Worm (Caenorhabditis elegans) whole organism, L1 larva: ENCODE data around the gene asd-1.

Source experiments
- C34B4.2 ChIP-seq: sonication (generic microtip); optimal IDR thresholded peaks from 2 replicates; lab custom pipeline; 2017; ENCODE audit warnings: mild to moderate bottlenecking, missing genetic modification characterization, missing compliant biosample characterization
- F16B12.6 ChIP-seq: fragments of 150-350 bp; optimal IDR thresholded peaks from 2 replicates; lab custom pipeline; 2014; ENCODE audit warnings: missing biosample characterization, missing genetic modification characterization
- ceh-63 ChIP-seq: fragments of 200-800 bp; sonication (Bioruptor generic); optimal IDR thresholded peaks from 2 replicates; lab custom pipeline; 2018; ENCODE audit warnings: mild to moderate bottlenecking, missing genetic modification characterization, missing compliant biosample characterization
- ceh-88 ChIP-seq: fragments of 200-800 bp; sonication (Bioruptor generic); IDR thresholded peaks from 2 replicates; pipeline ENCODE4 v1.3.6; 2022; ENCODE audit warnings: missing genetic modification characterization, missing compliant biosample characterization
- ces-1 ChIP-seq: fragments of 150-350 bp; optimal IDR thresholded peaks from 2 replicates; lab custom pipeline; 2014; ENCODE audit warnings: missing biosample characterization, missing genetic modification reagents, missing genetic modification characterization
- dpl-1 ChIP-seq, 3 experiments: fragments of 150-350 bp in 2 of 3; sonication (generic microtip) in 1 of 3; optimal IDR thresholded peaks; 2 replicates each; lab custom pipeline; 2014 to 2017; ENCODE audit warnings: missing biosample characterization in 3 of 3, missing genetic modification characterization in 3 of 3, missing genetic modification reagents in 3 of 3
- dsc-1 ChIP-seq: sonication (generic microtip); optimal IDR thresholded peaks from 2 replicates; lab custom pipeline; 2016; ENCODE audit warnings: mild to moderate bottlenecking, missing genetic modification characterization, missing compliant biosample characterization
- efl-3 ChIP-seq: fragments of 200-800 bp; sonication (Bioruptor generic); optimal IDR thresholded peaks from 2 replicates; lab custom pipeline; 2018; ENCODE audit warnings: mild to moderate bottlenecking, missing genetic modification characterization, missing compliant biosample characterization
- egl-13 ChIP-seq: sonication (generic microtip); optimal IDR thresholded peaks from 2 replicates; lab custom pipeline; 2016; ENCODE audit warnings: missing genotype, missing genetic modification reagents, missing genetic modification characterization, missing compliant biosample characterization
- ets-5 ChIP-seq: fragments of 200-800 bp; sonication (Bioruptor generic); IDR thresholded peaks from 2 replicates; pipeline ENCODE4 v1.3.6; 2022; ENCODE audit warnings: missing genetic modification characterization, missing compliant biosample characterization
- fkh-10 ChIP-seq: sonication (generic microtip); optimal IDR thresholded peaks from 2 replicates; lab custom pipeline; 2017; ENCODE audit warnings: missing biosample characterization, missing genetic modification reagents, missing genetic modification characterization
- fkh-4 ChIP-seq: sonication (generic microtip); optimal IDR thresholded peaks from 2 replicates; lab custom pipeline; 2016; ENCODE audit warnings: missing compliant biosample characterization, missing genetic modification characterization, borderline replicate concordance
- hpl-2 ChIP-seq: fragments of 150-350 bp; optimal IDR thresholded peaks from 2 replicates; lab custom pipeline; 2014; ENCODE audit warnings: missing biosample characterization, missing genetic modification reagents, missing genetic modification characterization
- jun-1 ChIP-seq: fragments of 150-350 bp; optimal IDR thresholded peaks from 2 replicates; lab custom pipeline; 2014; ENCODE audit warnings: missing biosample characterization, missing genetic modification reagents, missing genetic modification characterization
- lin-14 ChIP-seq: fragments of 200-800 bp; sonication (Bioruptor generic); optimal IDR thresholded peaks from 2 replicates; lab custom pipeline; 2018; ENCODE audit warnings: mild to moderate bottlenecking, missing genetic modification characterization, moderate library complexity, missing compliant biosample characterization
- lin-15B ChIP-seq: fragments of 150-350 bp; sonication (generic microtip); optimal IDR thresholded peaks from 3 replicates; lab custom pipeline; 2014; ENCODE audit warnings: missing biosample characterization, missing genetic modification characterization
- lin-35 ChIP-seq, 2 experiments: fragments of 150-350 bp; optimal IDR thresholded peaks; 2 replicates each; lab custom pipeline; 2014; ENCODE audit warnings: missing biosample characterization in 2 of 2, missing genetic modification characterization in 2 of 2, missing genetic modification reagents in 2 of 2
- lin-39 ChIP-seq: fragments of 150-350 bp; optimal IDR thresholded peaks from 2 replicates; lab custom pipeline; 2014; ENCODE audit warnings: missing biosample characterization, missing genetic modification reagents, missing genetic modification characterization
- lir-3 ChIP-seq: sonication (generic microtip); optimal IDR thresholded peaks from 2 replicates; lab custom pipeline; 2016; ENCODE audit warnings: mild to moderate bottlenecking, missing genetic modification characterization, moderate library complexity, missing compliant biosample characterization; ENCODE audit not compliant: poor library complexity
- lsy-2 ChIP-seq, 2 experiments: fragments of 150-350 bp; optimal IDR thresholded peaks; 2 replicates each; lab custom pipeline; 2014; ENCODE audit warnings: missing biosample characterization in 2 of 2, missing genetic modification characterization in 2 of 2
- mab-9 ChIP-seq: fragments of 200-800 bp; sonication (Bioruptor generic); IDR thresholded peaks from 2 replicates; pipeline ENCODE4 v1.3.6; 2022; ENCODE audit warnings: missing genetic modification reagents, missing genetic modification characterization, missing compliant biosample characterization
- mdl-1 ChIP-seq, 2 experiments: fragments of 150-350 bp; optimal IDR thresholded peaks; 2 replicates each; lab custom pipeline; 2014 to 2017; ENCODE audit warnings: missing biosample characterization in 2 of 2, missing genetic modification characterization in 2 of 2, inconsistent platforms in 1 of 2
- mef-2 ChIP-seq: fragments of 150-350 bp; optimal IDR thresholded peaks from 2 replicates; lab custom pipeline; 2014; ENCODE audit warnings: missing biosample characterization, missing genetic modification characterization
- mep-1 ChIP-seq: fragments of 150-350 bp; optimal IDR thresholded peaks from 2 replicates; lab custom pipeline; 2014; ENCODE audit warnings: missing biosample characterization, missing genetic modification characterization
- nhr-11 ChIP-seq: fragments of 150-350 bp; optimal IDR thresholded peaks from 2 replicates; lab custom pipeline; 2014; ENCODE audit warnings: missing biosample characterization, missing genetic modification characterization
- nhr-12 ChIP-seq: sonication (generic microtip); optimal IDR thresholded peaks from 2 replicates; lab custom pipeline; 2017; ENCODE audit warnings: missing biosample characterization, missing genetic modification characterization
- nhr-19 ChIP-seq: fragments of 200-800 bp; sonication (Bioruptor generic); conservative IDR thresholded peaks from 2 replicates; pipeline ENCODE4 v1.3.6; 2022; ENCODE audit warnings: missing genetic modification characterization, missing compliant biosample characterization
- nhr-20 ChIP-seq: sonication (generic microtip); optimal IDR thresholded peaks from 2 replicates; lab custom pipeline; 2016; ENCODE audit warnings: mild to moderate bottlenecking, missing genetic modification characterization, missing compliant biosample characterization
- nhr-237 ChIP-seq: fragments of 150-350 bp; optimal IDR thresholded peaks from 2 replicates; lab custom pipeline; 2014; ENCODE audit warnings: missing biosample characterization, missing genetic modification characterization
- nhr-28 ChIP-seq: fragments of 150-350 bp; optimal IDR thresholded peaks from 2 replicates; lab custom pipeline; 2014; ENCODE audit warnings: missing biosample characterization, missing genetic modification characterization
- nhr-47 ChIP-seq: sonication (generic microtip); optimal IDR thresholded peaks from 2 replicates; lab custom pipeline; 2016; ENCODE audit warnings: mild to moderate bottlenecking, missing genetic modification characterization, moderate library complexity, missing compliant biosample characterization
- nhr-71 ChIP-seq: sonication (generic microtip); optimal IDR thresholded peaks from 2 replicates; lab custom pipeline; 2016; ENCODE audit warnings: mild to moderate bottlenecking, missing genetic modification characterization, moderate library complexity, missing compliant biosample characterization
- nhr-77 ChIP-seq: fragments of 150-350 bp; optimal IDR thresholded peaks from 2 replicates; lab custom pipeline; 2014; ENCODE audit warnings: missing biosample characterization, missing genetic modification characterization
- nhr-90 ChIP-seq: sonication (generic microtip); optimal IDR thresholded peaks from 2 replicates; lab custom pipeline; 2016; ENCODE audit warnings: mild to moderate bottlenecking, missing genetic modification characterization, missing compliant biosample characterization; ENCODE audit not compliant: poor library complexity
- pag-3 ChIP-seq: sonication (generic microtip); optimal IDR thresholded peaks from 2 replicates; lab custom pipeline; 2017; ENCODE audit warnings: missing genetic modification characterization, mild to moderate bottlenecking, missing compliant biosample characterization, antibody characterized with exemption, borderline replicate concordance; ENCODE audit not compliant: insufficient read depth
- pqm-1 ChIP-seq: sonication (generic microtip); optimal IDR thresholded peaks from 3 replicates; lab custom pipeline; 2017; ENCODE audit warnings: missing biosample characterization, missing genetic modification characterization
- rnt-1 ChIP-seq: sonication (generic microtip); optimal IDR thresholded peaks from 2 replicates; lab custom pipeline; 2016; ENCODE audit warnings: mild to moderate bottlenecking, missing genetic modification characterization, moderate library complexity, missing compliant biosample characterization
- skn-1 ChIP-seq: fragments of 150-350 bp; optimal IDR thresholded peaks from 2 replicates; lab custom pipeline; 2014; ENCODE audit warnings: missing biosample characterization, missing genetic modification characterization
- snpc-4 ChIP-seq: fragments of 150-350 bp; optimal IDR thresholded peaks from 2 replicates; lab custom pipeline; 2014; ENCODE audit warnings: missing biosample characterization, missing genetic modification characterization
- snu-23 ChIP-seq: sonication (generic microtip); optimal IDR thresholded peaks from 2 replicates; lab custom pipeline; 2016; ENCODE audit warnings: missing genetic modification characterization, missing compliant biosample characterization
- sox-4 ChIP-seq: sonication (generic microtip); optimal IDR thresholded peaks from 2 replicates; lab custom pipeline; 2016; ENCODE audit warnings: missing genetic modification characterization, missing compliant biosample characterization
- sptf-1 ChIP-seq: fragments of 150-350 bp; optimal IDR thresholded peaks from 2 replicates; lab custom pipeline; 2014; ENCODE audit warnings: missing biosample characterization, missing genetic modification characterization
- swsn-7 ChIP-seq: sonication (generic microtip); optimal IDR thresholded peaks from 2 replicates; lab custom pipeline; 2016; ENCODE audit warnings: missing genetic modification characterization, missing compliant biosample characterization
- tbx-2 ChIP-seq: sonication (generic microtip); optimal IDR thresholded peaks from 2 replicates; lab custom pipeline; 2016; ENCODE audit warnings: missing genetic modification characterization, missing compliant biosample characterization
- unc-130 ChIP-seq: fragments of 150-350 bp; optimal IDR thresholded peaks from 2 replicates; lab custom pipeline; 2017; ENCODE audit warnings: missing biosample characterization, missing genetic modification characterization, inconsistent platforms
- unc-30 ChIP-seq: sonication (generic microtip); optimal IDR thresholded peaks from 2 replicates; lab custom pipeline; 2017; ENCODE audit warnings: missing biosample characterization, missing genetic modification characterization
- unc-86 ChIP-seq: sonication (generic microtip); optimal IDR thresholded peaks from 2 replicates; lab custom pipeline; 2016; ENCODE audit warnings: missing genetic modification characterization, missing compliant biosample characterization
- unc-98 ChIP-seq: fragments of 200-800 bp; sonication (Bioruptor generic); IDR thresholded peaks from 2 replicates; pipeline ENCODE4 v1.3.6; 2022; ENCODE audit warnings: missing genetic modification characterization, missing compliant biosample characterization
- vab-15 ChIP-seq: sonication (generic microtip); optimal IDR thresholded peaks from 2 replicates; lab custom pipeline; 2017; ENCODE audit warnings: missing genotype, mild to moderate bottlenecking, missing genetic modification characterization, missing compliant biosample characterization
- zip-4 ChIP-seq: fragments of 200-800 bp; sonication (Bioruptor generic); optimal IDR thresholded peaks from 2 replicates; lab custom pipeline; 2018; ENCODE audit warnings: mild to moderate bottlenecking, missing genetic modification characterization, moderate library complexity, missing compliant biosample characterization
- ztf-11 ChIP-seq, 2 experiments: sonication (generic microtip); optimal IDR thresholded peaks; 2 replicates each; lab custom pipeline; 2016 to 2017; ENCODE audit warnings: missing genetic modification characterization in 2 of 2, missing biosample characterization in 1 of 2, missing compliant biosample characterization in 1 of 2

asd-1 gene

DNA sequence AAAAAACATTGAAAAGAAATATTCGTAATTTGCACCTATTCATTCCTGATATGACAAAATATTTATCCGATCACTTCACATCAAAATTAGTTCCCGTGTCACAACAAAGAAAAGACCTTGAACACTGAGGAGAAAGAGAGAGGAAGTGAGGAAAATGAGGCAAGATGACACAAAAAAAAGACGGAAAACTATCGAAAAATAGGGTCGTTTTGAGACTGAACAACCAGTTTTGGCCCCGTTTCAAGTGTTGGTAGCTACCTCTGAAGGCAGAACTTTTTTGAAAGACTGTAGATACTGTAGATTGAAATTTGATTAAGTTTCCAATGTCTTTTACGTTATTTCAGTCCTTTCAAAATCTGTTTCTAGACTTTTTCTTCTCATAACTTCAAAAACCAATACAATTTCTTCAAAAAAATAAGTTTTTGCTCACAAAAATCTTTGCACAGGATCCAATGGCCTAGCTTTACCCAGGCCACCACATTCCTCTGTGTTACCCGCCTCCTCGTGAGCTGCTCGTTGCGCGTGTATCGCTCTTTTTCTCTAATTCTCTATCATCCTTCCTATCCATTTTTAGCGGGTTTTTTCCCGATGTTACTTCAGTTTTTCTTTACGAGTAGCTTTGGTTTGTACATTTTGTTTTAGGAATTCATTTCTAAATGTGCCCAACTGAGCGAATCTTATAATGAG, 641 bp upstream of the asd-1 start:
- TF ChIP-seq nhr-28 (no peak), mdl-1 (tag; optimal IDR thresholded peaks at IDR 0.05; lab: Kevin White, UChicago) (peak; percentile 63 to 90), mep-1 (tag; lab: Kevin White, UChicago) (peak; percentile 56), snu-23 (GFP tag; lab: Kevin White, UChicago) (peak; percentile 60), dpl-1 (GFP tag; optimal IDR thresholded peaks at IDR 0.05; lab: Kevin White, UChicago) (peak; percentile 47 to 71 (median 47)), dsc-1 (tag; lab: Kevin White, UChicago) (peak; percentile 40), skn-1 (peak; percentile 75), lin-39 (tag; lab: Kevin White, UChicago) (no peak), nhr-71 (tag; lab: Kevin White, UChicago) (peak; percentile 84), rnt-1 (tag; lab: Kevin White, UChicago) (peak; percentile 92), lin-14 (GFP tag; lab: Kevin White, UChicago) (peak; percentile 83), nhr-20 (tag; lab: Kevin White, UChicago) (peak; percentile 50), nhr-237 (tag; lab: Kevin White, UChicago) (no peak), F16B12.6 (peak; percentile 40), unc-86 (tag; lab: Kevin White, UChicago) (peak; percentile 73), ces-1 (GFP tag; lab: Kevin White, UChicago) (no peak), swsn-7 (tag; lab: Kevin White, UChicago) (peak; percentile 55), mab-9 (GFP tag; lab: Robert Waterston, UW) (no peak), hpl-2 (GFP tag; lab: Kevin White, UChicago) (no peak), nhr-77 (peak; percentile 2), lin-35 (GFP tag; optimal IDR thresholded peaks at IDR 0.05; lab: Kevin White, UChicago) (peak in 1 of 2 experiments; percentile 69), lsy-2 (tag; optimal IDR thresholded peaks at IDR 0.05; lab: Kevin White, UChicago) (peak; percentile 68 to 78), vab-15 (tag; lab: Kevin White, UChicago) (no peak), nhr-90 (tag; lab: Kevin White, UChicago) (peak; percentile 19), sptf-1 (tag; lab: Kevin White, UChicago) (no peak), fkh-4 (tag; lab: Kevin White, UChicago) (peak; percentile 47), nhr-11 (tag; lab: Kevin White, UChicago) (no peak), ceh-88 (GFP tag; lab: Robert Waterston, UW) (peak; percentile 38; the same call in 1 of the 2 replicates), fkh-10 (GFP tag; lab: Kevin White, UChicago) (peak; percentile 42), ets-5 (GFP tag; lab: Robert Waterston, UW) (no peak), zip-4 (peak; percentile 15), mef-2 (tag; lab: Kevin White, UChicago) (no peak), unc-130 (tag; lab: Kevin White, UChicago) (no peak), unc-30 (tag; lab: Kevin White, UChicago) (no peak), jun-1 (tag; lab: Kevin White, UChicago) (no peak), efl-3 (GFP tag; lab: Kevin White, UChicago) (no peak), nhr-19 (GFP tag; lab: Robert Waterston, UW) (peak; percentile 56), tbx-2 (tag; lab: Kevin White, UChicago) (peak; percentile 65), egl-13 (tag; lab: Kevin White, UChicago) (peak; percentile 24), ztf-11 (tag; optimal IDR thresholded peaks at IDR 0.05; lab: Kevin White, UChicago) (peak in 1 of 2 experiments; percentile 58), nhr-47 (peak; percentile 66), unc-98 (GFP tag; lab: Robert Waterston, UW) (0 out of 2 replicates have a peak, but pooled peaks have one; percentile 49), ceh-63 (no peak), snpc-4 (tag; lab: Kevin White, UChicago) (peak; percentile 51), lin-15B (tag; lab: Kevin White, UChicago) (peak; percentile 59), nhr-12 (tag; lab: Kevin White, UChicago) (no peak), sox-4 (tag; lab: Kevin White, UChicago) (peak; percentile 15), C34B4.2 (tag; lab: Kevin White, UChicago) (no peak), pag-3 (tag; lab: Kevin White, UChicago) (no peak), lir-3 (tag; lab: Kevin White, UChicago) (peak; percentile 88), pqm-1 (tag; lab: Kevin White, UChicago) (no peak)
